Fruit fly (Drosophila melanogaster) whole organism, pupa: ENCODE data around the gene Erk7.

ENCODE experiments used
- CG10348 ChIP-seq: fragments of 200-800 bp; sonication (Bioruptor generic); IDR thresholded peaks from 2 replicates; pipeline ENCODE4 v1.3.6; 2022; ENCODE audit warnings: missing biosample characterization, missing genetic modification characterization
- CG12605 ChIP-seq: fragments of 200-800 bp; sonication (Bioruptor generic); IDR thresholded peaks from 2 replicates; pipeline ENCODE4 v1.3.6; 2022; ENCODE audit warnings: missing biosample characterization, missing genetic modification characterization
- CG13204 ChIP-seq: fragments of 200-800 bp; sonication (Bioruptor generic); optimal IDR thresholded peaks from 2 replicates; lab custom pipeline; 2018; ENCODE audit warnings: missing biosample characterization, mild to moderate bottlenecking, missing genetic modification characterization, moderate library complexity
- CG14655 ChIP-seq: fragments of 200-800 bp; sonication (Bioruptor generic); optimal IDR thresholded peaks from 3 replicates; lab custom pipeline; 2017; ENCODE audit warnings: mild to moderate bottlenecking, missing biosample characterization, missing genetic modification reagents, missing genetic modification characterization
- CG15710 ChIP-seq: fragments of 200-800 bp; sonication (Bioruptor generic); optimal IDR thresholded peaks from 2 replicates; lab custom pipeline; 2018; ENCODE audit warnings: missing biosample characterization, mild to moderate bottlenecking, missing genetic modification characterization, moderate library complexity
- CG17806 ChIP-seq: fragments of 200-800 bp; sonication (Bioruptor generic); optimal IDR thresholded peaks from 2 replicates; lab custom pipeline; 2018; ENCODE audit warnings: missing biosample characterization, mild to moderate bottlenecking, missing genetic modification characterization, moderate library complexity
- CG32121 ChIP-seq: fragments of 200-800 bp; sonication (Bioruptor generic); IDR thresholded peaks from 2 replicates; pipeline ENCODE4 v1.3.6; 2022; ENCODE audit warnings: missing biosample characterization, missing genetic modification characterization
- CG34367 ChIP-seq: fragments of 200-800 bp; sonication (Bioruptor generic); optimal IDR thresholded peaks from 2 replicates; lab custom pipeline; 2018; ENCODE audit warnings: missing biosample characterization, mild to moderate bottlenecking, missing genetic modification characterization
- CG4496 ChIP-seq: fragments of 200-800 bp; sonication (Bioruptor generic); IDR thresholded peaks from 3 replicates; pipeline ENCODE4 v1.3.6; 2022; ENCODE audit warnings: missing biosample characterization, missing genetic modification characterization
- CG8159 ChIP-seq: fragments of 200-800 bp; sonication (Bioruptor generic); optimal IDR thresholded peaks from 3 replicates; lab custom pipeline; 2018; ENCODE audit warnings: missing biosample characterization, mild to moderate bottlenecking, missing genetic modification characterization, moderate library complexity
- CG8301 ChIP-seq: fragments of 200-800 bp; sonication (Bioruptor generic); optimal IDR thresholded peaks from 2 replicates; lab custom pipeline; 2018; ENCODE audit warnings: missing biosample characterization, mild to moderate bottlenecking, missing genetic modification characterization
- CG9948 ChIP-seq: fragments of 200-800 bp; sonication (Bioruptor generic); optimal IDR thresholded peaks from 2 replicates; lab custom pipeline; 2018; ENCODE audit warnings: missing biosample characterization, mild to moderate bottlenecking, missing genetic modification characterization, moderate library complexity
- D1 ChIP-seq: fragments of 200-800 bp; sonication (Bioruptor generic); optimal IDR thresholded peaks from 2 replicates; lab custom pipeline; 2018; ENCODE audit warnings: missing biosample characterization, mild to moderate bottlenecking, missing genetic modification characterization, moderate library complexity
- EcR ChIP-seq: fragments of 200-800 bp; sonication (Bioruptor generic); optimal IDR thresholded peaks from 3 replicates; lab custom pipeline; 2019; ENCODE audit warnings: missing biosample characterization, missing genetic modification characterization, mild to moderate bottlenecking, moderate library complexity, missing genetic modification reagents
- Ets98B ChIP-seq: fragments of 200-800 bp; sonication (Bioruptor generic); IDR thresholded peaks from 2 replicates; pipeline ENCODE4 v1.3.6; 2022; ENCODE audit warnings: missing biosample characterization, missing genetic modification characterization
- Pif1A ChIP-seq: fragments of 200-800 bp; sonication (Bioruptor generic); optimal IDR thresholded peaks from 3 replicates; lab custom pipeline; 2016; ENCODE audit warnings: missing biosample characterization, missing genetic modification characterization
- Pif1B ChIP-seq: fragments of 200-800 bp; sonication (Bioruptor generic); optimal IDR thresholded peaks from 3 replicates; lab custom pipeline; 2016; ENCODE audit warnings: missing biosample characterization, missing genetic modification characterization
- Snoo ChIP-seq: fragments of 200-800 bp; sonication (Bioruptor generic); optimal IDR thresholded peaks from 3 replicates; lab custom pipeline; 2017; ENCODE audit warnings: missing biosample characterization, mild to moderate bottlenecking, missing genetic modification characterization, inconsistent platforms
- fd96Ca ChIP-seq: fragments of 200-800 bp; sonication (Bioruptor generic); IDR thresholded peaks from 3 replicates; pipeline ENCODE4 v1.3.6; 2022; ENCODE audit warnings: missing biosample characterization, missing genetic modification characterization
- gl ChIP-seq: fragments of 200-800 bp; sonication (Bioruptor generic); optimal IDR thresholded peaks from 2 replicates; lab custom pipeline; 2018; ENCODE audit warnings: missing biosample characterization, mild to moderate bottlenecking, missing genetic modification characterization
- rn ChIP-seq: fragments of 200-800 bp; sonication (Bioruptor generic); IDR thresholded peaks from 2 replicates; pipeline ENCODE4 v1.3.6; 2022; ENCODE audit warnings: missing biosample characterization, missing genetic modification characterization

The Erk7 gene

dm6 chrX:9272830-9273507 lies 5.5 kb upstream of the Erk7 start, which contains the start of the genes Cfp1 and Aladin:
Gene Cfp1, minus strand, starts transcription at chrX:9272960.
Gene Aladin, plus strand, starts transcription at chrX:9273413.
- TF ChIP-seq CG32121, result no peak
- no peak for TF ChIP-seq CG12605 (GFP tag; lab: Robert Waterston, UW)
- TF ChIP-seq CG13204 (GFP tag; lab: Kevin White, UChicago), result no peak
- TF ChIP-seq CG8301 (tag; lab: Kevin White, UChicago), result no peak
- no peak for TF ChIP-seq CG9948 (tag; lab: Kevin White, UChicago)
- TF ChIP-seq rn, result no peak
- no peak for TF ChIP-seq CG34367 (tag; lab: Kevin White, UChicago)
- TF ChIP-seq Ets98B (GFP tag; lab: Robert Waterston, UW), result no peak
- no peak for TF ChIP-seq CG14655 (GFP tag; lab: Kevin White, UChicago)
- no peak for TF ChIP-seq EcR (GFP tag; lab: Kevin White, UChicago)
- no peak for TF ChIP-seq D1 (tag; lab: Kevin White, UChicago)
- TF ChIP-seq Snoo (tag; lab: Kevin White, UChicago), result no peak
- TF ChIP-seq CG15710 (tag; lab: Kevin White, UChicago), result no peak
- no peak for TF ChIP-seq CG4496 (GFP tag; lab: Robert Waterston, UW)
- TF ChIP-seq Pif1A (GFP tag; lab: Kevin White, UChicago), result no peak
- TF ChIP-seq CG17806 (tag; lab: Kevin White, UChicago), result no peak

- TF ChIP-seq rn, result no peak
- no peak for TF ChIP-seq CG14655 (GFP tag; lab: Kevin White, UChicago)
- TF ChIP-seq CG32121, result no peak
- no peak for TF ChIP-seq Ets98B (GFP tag; lab: Robert Waterston, UW)
- no peak for TF ChIP-seq fd96Ca (GFP tag; lab: Robert Waterston, UW)
- TF ChIP-seq gl (tag; lab: Kevin White, UChicago), result no peak
- no peak for TF ChIP-seq Pif1A (GFP tag; lab: Kevin White, UChicago)
- TF ChIP-seq CG8301 (tag; lab: Kevin White, UChicago), result no peak
- TF ChIP-seq CG10348, result no peak
- no peak for TF ChIP-seq CG13204 (GFP tag; lab: Kevin White, UChicago)
- no peak for TF ChIP-seq CG12605 (GFP tag; lab: Robert Waterston, UW)
- no peak for TF ChIP-seq Snoo (tag; lab: Kevin White, UChicago)
- TF ChIP-seq D1 (tag; lab: Kevin White, UChicago), result no peak
- no peak for TF ChIP-seq CG34367 (tag; lab: Kevin White, UChicago)
- TF ChIP-seq CG15710 (tag; lab: Kevin White, UChicago), result no peak
- no peak for TF ChIP-seq EcR (GFP tag; lab: Kevin White, UChicago)
- no peak for TF ChIP-seq Pif1B (GFP tag; lab: Kevin White, UChicago)
- TF ChIP-seq, all 21 proteins: peak for 0
These were observed 2.3 kb upstream of the Erk7 start, which contains the start of gene CG17440 for dm6 chrX:9269825-9270224. Gene CG17440, minus strand, starts transcription at chrX:9269925.

- 0 out of 2 replicates have a peak, but pooled peaks have one; percentile 24 for TF ChIP-seq CG32121
- no peak for TF ChIP-seq rn
These were observed 1.4 kb downstream of the Erk7 start for dm6 chrX:9266082-9266481.

dm6 chrX:9255964-9256520 lies 11.5 kb downstream of the Erk7 start, which contains the start of gene ric8a:
Gene ric8a, plus strand, starts transcription at chrX:9256168.
- TF ChIP-seq CG8159 (tag; lab: Kevin White, UChicago), result peak; percentile 24
- no peak for TF ChIP-seq Snoo (tag; lab: Kevin White, UChicago)

- TF ChIP-seq gl (tag; lab: Kevin White, UChicago) (no peak), CG4496 (GFP tag; lab: Robert Waterston, UW) (no peak), rn (no peak), Snoo (tag; lab: Kevin White, UChicago) (no peak), Pif1A (GFP tag; lab: Kevin White, UChicago) (no peak), CG12605 (GFP tag; lab: Robert Waterston, UW) (no peak), CG9948 (tag; lab: Kevin White, UChicago) (no peak)
- TF ChIP-seq, all 21 proteins: peak for 0
These were observed 12.5 kb downstream of the Erk7 start for dm6 chrX:9255021-9255420.

dm6 chrX:9252051-9252708 lies 15.3 kb downstream of the Erk7 start:
- TF ChIP-seq CG8159 (tag; lab: Kevin White, UChicago), result no peak
- no peak for TF ChIP-seq rn
- TF ChIP-seq fd96Ca (GFP tag; lab: Robert Waterston, UW), result peak; percentile 55; the same call in 1 of the 3 replicates
- no peak for TF ChIP-seq CG14655 (GFP tag; lab: Kevin White, UChicago)
- peak; percentile 40; the same call in 1 of the 2 replicates for TF ChIP-seq Ets98B (GFP tag; lab: Robert Waterston, UW)
- TF ChIP-seq CG8301 (tag; lab: Kevin White, UChicago), result no peak
- TF ChIP-seq CG17806 (tag; lab: Kevin White, UChicago), result no peak
- no peak for TF ChIP-seq Pif1B (GFP tag; lab: Kevin White, UChicago)
- peak; percentile 18 for TF ChIP-seq CG9948 (tag; lab: Kevin White, UChicago)
- TF ChIP-seq CG10348, result no peak
- TF ChIP-seq CG12605 (GFP tag; lab: Robert Waterston, UW), result peak; percentile 34
- TF ChIP-seq CG32121, result peak; percentile 49; the same call in 1 of the 2 replicates
- TF ChIP-seq CG34367 (tag; lab: Kevin White, UChicago), result peak; percentile 0
- TF ChIP-seq CG15710 (tag; lab: Kevin White, UChicago), result no peak
- TF ChIP-seq CG13204 (GFP tag; lab: Kevin White, UChicago), result no peak
- TF ChIP-seq D1 (tag; lab: Kevin White, UChicago), result no peak
- peak; percentile 60 for TF ChIP-seq EcR (GFP tag; lab: Kevin White, UChicago)
- TF ChIP-seq gl (tag; lab: Kevin White, UChicago), result no peak
- TF ChIP-seq Pif1A (GFP tag; lab: Kevin White, UChicago), result no peak
- TF ChIP-seq Snoo (tag; lab: Kevin White, UChicago), result no peak
- peak; percentile 65 for TF ChIP-seq CG4496 (GFP tag; lab: Robert Waterston, UW)
